Worm (Caenorhabditis elegans) whole organism, late embryonic: ENCODE measurements around the gene clec-38.

ENCODE experiments used
- ahr-1 ChIP-seq: sonication (generic microtip); optimal IDR thresholded peaks from 2 replicates; lab custom pipeline; 2016; ENCODE audit warnings: missing genetic modification characterization, missing compliant biosample characterization
- ceh-19 ChIP-seq: fragments of 200-800 bp; sonication (Bioruptor generic); optimal IDR thresholded peaks from 2 replicates; lab custom pipeline; 2018; ENCODE audit warnings: mild to moderate bottlenecking, missing genetic modification characterization, missing compliant biosample characterization
- ceh-6 ChIP-seq: fragments of 200-800 bp; sonication (Bioruptor generic); optimal IDR thresholded peaks from 2 replicates; lab custom pipeline; 2018; ENCODE audit warnings: mild to moderate bottlenecking, missing genetic modification characterization, missing compliant biosample characterization
- fax-1 ChIP-seq: sonication (generic microtip); optimal IDR thresholded peaks from 2 replicates; lab custom pipeline; 2016; ENCODE audit warnings: missing genotype, missing genetic modification characterization, missing compliant biosample characterization
- fkh-10 ChIP-seq: fragments of 150-350 bp; optimal IDR thresholded peaks from 2 replicates; lab custom pipeline; 2014; ENCODE audit warnings: missing biosample characterization, missing genetic modification reagents, missing genetic modification characterization
- nhr-11 ChIP-seq: fragments of 150-350 bp; optimal IDR thresholded peaks from 2 replicates; lab custom pipeline; 2014; ENCODE audit warnings: missing biosample characterization, missing genetic modification characterization
- odd-2 ChIP-seq: sonication (generic microtip); optimal IDR thresholded peaks from 2 replicates; lab custom pipeline; 2017; ENCODE audit warnings: antibody characterized with exemption, mild to moderate bottlenecking, missing genetic modification characterization, missing compliant biosample characterization
- pha-4 ChIP-seq: fragments of 150-350 bp; optimal IDR thresholded peaks from 2 replicates; lab custom pipeline; 2018; ENCODE audit warnings: missing biosample characterization, missing genetic modification reagents, missing genetic modification characterization
- pqm-1 ChIP-seq: sonication (generic microtip); optimal IDR thresholded peaks from 2 replicates; lab custom pipeline; 2016; ENCODE audit warnings: missing genetic modification characterization, missing compliant biosample characterization
- rnt-1 ChIP-seq: sonication (generic microtip); optimal IDR thresholded peaks from 2 replicates; lab custom pipeline; 2016; ENCODE audit warnings: missing genetic modification characterization, missing compliant biosample characterization
- unc-86 ChIP-seq: sonication (generic microtip); optimal IDR thresholded peaks from 2 replicates; lab custom pipeline; 2016; ENCODE audit warnings: missing genetic modification characterization, missing compliant biosample characterization

DNA sequence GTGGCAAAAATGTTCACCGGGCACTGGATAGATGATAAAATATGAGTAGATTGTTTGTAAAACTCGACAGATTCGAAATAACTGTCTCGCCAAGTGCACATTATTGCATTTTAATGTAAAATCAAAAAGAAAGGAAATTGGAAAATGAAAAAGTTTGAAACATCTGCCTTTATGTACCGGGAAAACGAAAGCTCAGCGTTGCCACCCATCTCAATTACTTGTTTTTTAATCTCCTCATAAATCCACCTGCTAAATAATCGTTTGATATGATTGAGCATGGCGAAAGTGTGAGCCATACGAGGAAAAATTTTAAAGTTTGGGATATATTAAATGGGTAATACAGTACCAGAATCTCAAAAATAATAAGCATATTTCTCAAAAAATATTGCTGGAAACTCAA, 18.8 kb downstream of the clec-38 start, which contains the start of gene srh-137:
- no peak for TF ChIP-seq ahr-1 (tag; lab: Kevin White, UChicago)
- TF ChIP-seq pha-4 (tag; lab: Kevin White, UChicago): no peak
- TF ChIP-seq nhr-11: no peak
- TF ChIP-seq pqm-1 (tag; lab: Kevin White, UChicago): no peak
- TF ChIP-seq unc-86 (tag; lab: Kevin White, UChicago): no peak
- no peak for TF ChIP-seq ceh-19 (GFP tag; lab: Kevin White, UChicago)
- no peak for TF ChIP-seq ceh-6
- TF ChIP-seq fkh-10: no peak
- TF ChIP-seq odd-2 (tag; lab: Kevin White, UChicago): no peak
- no peak for TF ChIP-seq rnt-1 (tag; lab: Kevin White, UChicago)
- TF ChIP-seq fax-1: no peak
